Fruit fly (Drosophila melanogaster) whole organism, embryonic: ENCODE measurements around the gene aph-1.

ENCODE experiments used
- CG10543 ChIP-seq: fragments of 200-800 bp; sonication (Bioruptor generic); optimal IDR thresholded peaks from 3 replicates; lab custom pipeline; 2017; ENCODE audit warnings: missing biosample characterization, mild to moderate bottlenecking, missing genetic modification characterization, moderate library complexity
- CG12071 ChIP-seq: fragments of 200-800 bp; sonication (Bioruptor generic); optimal IDR thresholded peaks from 3 replicates; lab custom pipeline; 2018; ENCODE audit warnings: missing biosample characterization, mild to moderate bottlenecking, missing genetic modification characterization
- CG12769 ChIP-seq: fragments of 200-800 bp; sonication (Bioruptor generic); optimal IDR thresholded peaks from 2 replicates; lab custom pipeline; 2019; ENCODE audit warnings: missing biosample characterization, mild to moderate bottlenecking, missing genetic modification characterization, moderate library complexity
- CG14441 ChIP-seq: fragments of 200-800 bp; sonication (Bioruptor generic); IDR thresholded peaks from 2 replicates; pipeline ENCODE4 v1.3.6; 2022; ENCODE audit warnings: missing biosample characterization, missing genetic modification characterization
- CG15479 ChIP-seq: fragments of 200-800 bp; sonication (Bioruptor generic); optimal IDR thresholded peaks from 3 replicates; lab custom pipeline; 2019; ENCODE audit warnings: missing biosample characterization, mild to moderate bottlenecking, missing genetic modification characterization, moderate library complexity
- CG15601 ChIP-seq: fragments of 200-800 bp; sonication (Bioruptor generic); optimal IDR thresholded peaks from 3 replicates; lab custom pipeline; 2019; ENCODE audit warnings: missing biosample characterization, mild to moderate bottlenecking, missing genetic modification characterization, moderate library complexity
- CG1602 ChIP-seq: fragments of 200-800 bp; sonication (Bioruptor generic); optimal IDR thresholded peaks from 3 replicates; lab custom pipeline; 2016; ENCODE audit warnings: missing biosample characterization, missing genetic modification characterization
- CG1792 ChIP-seq: fragments of 200-800 bp; sonication (Bioruptor generic); optimal IDR thresholded peaks from 2 replicates; lab custom pipeline; 2016; ENCODE audit warnings: missing biosample characterization, missing genetic modification characterization
- CG18476 ChIP-seq: fragments of 200-800 bp; sonication (Bioruptor generic); optimal IDR thresholded peaks from 2 replicates; lab custom pipeline; 2016; ENCODE audit warnings: missing biosample characterization, mild to moderate bottlenecking, missing genetic modification characterization
- CG2678 ChIP-seq: fragments of 200-800 bp; sonication (Bioruptor generic); optimal IDR thresholded peaks from 3 replicates; lab custom pipeline; 2019; ENCODE audit warnings: missing biosample characterization, mild to moderate bottlenecking, missing genetic modification characterization, moderate library complexity
- CG30431 ChIP-seq: fragments of 200-800 bp; sonication (Bioruptor generic); optimal IDR thresholded peaks from 2 replicates; lab custom pipeline; 2017; ENCODE audit warnings: missing biosample characterization, missing genetic modification characterization
- CG31224 ChIP-seq: fragments of 200-800 bp; sonication (Bioruptor generic); IDR thresholded peaks from 2 replicates; pipeline ENCODE4 v1.3.6; 2022; ENCODE audit warnings: missing biosample characterization, missing genetic modification characterization
- CG34376 ChIP-seq: fragments of 200-800 bp; sonication (Bioruptor generic); optimal IDR thresholded peaks from 2 replicates; lab custom pipeline; 2018; ENCODE audit warnings: missing biosample characterization, mild to moderate bottlenecking, missing genetic modification characterization
- CG4282 ChIP-seq: fragments of 200-800 bp; sonication (Bioruptor generic); optimal IDR thresholded peaks from 2 replicates; lab custom pipeline; 2016; ENCODE audit warnings: missing biosample characterization, missing genetic modification characterization
- CG5180 ChIP-seq: fragments of 200-800 bp; sonication (Bioruptor generic); optimal IDR thresholded peaks from 3 replicates; lab custom pipeline; 2017; ENCODE audit warnings: missing biosample characterization, missing genetic modification characterization, mild to moderate bottlenecking, moderate library complexity, missing genetic modification reagents
- CG6272 ChIP-seq: fragments of 200-800 bp; sonication (Bioruptor generic); IDR thresholded peaks from 2 replicates; pipeline ENCODE4 v1.3.6; 2022; ENCODE audit warnings: missing biosample characterization, missing genetic modification characterization
- CG8290 ChIP-seq, 3 experiments: fragments of 200-800 bp; sonication (Bioruptor generic); optimal IDR thresholded peaks; 2 replicates each; lab custom pipeline; 2016 to 2019; ENCODE audit warnings: missing biosample characterization in 3 of 3, missing genetic modification characterization in 3 of 3, mild to moderate bottlenecking in 2 of 3, moderate library complexity in 1 of 3
- CG8924 ChIP-seq: fragments of 200-800 bp; optimal IDR thresholded peaks from 3 replicates; lab custom pipeline; 2019; ENCODE audit warnings: missing biosample characterization, mild to moderate bottlenecking, missing genetic modification characterization, moderate library complexity
- Camta ChIP-seq: fragments of 200-800 bp; sonication (Bioruptor generic); optimal IDR thresholded peaks from 2 replicates; lab custom pipeline; 2016; ENCODE audit warnings: missing biosample characterization, missing genetic modification characterization
- D19B ChIP-seq: fragments of 200-800 bp; sonication (Bioruptor generic); optimal IDR thresholded peaks from 2 replicates; lab custom pipeline; 2017; ENCODE audit warnings: missing biosample characterization, mild to moderate bottlenecking, missing genetic modification characterization
- Deaf1 ChIP-seq: fragments of 200-800 bp; optimal IDR thresholded peaks from 3 replicates; lab custom pipeline; 2019; ENCODE audit warnings: missing biosample characterization, mild to moderate bottlenecking, missing genetic modification characterization, moderate library complexity
- HLH4C ChIP-seq: fragments of 200-800 bp; sonication (Bioruptor generic); IDR thresholded peaks from 3 replicates; pipeline ENCODE4 v1.3.6; 2022; ENCODE audit warnings: missing biosample characterization, missing genetic modification characterization; ENCODE audit not compliant: partially characterized antibody
- Hey ChIP-seq: fragments of 200-800 bp; sonication (Bioruptor generic); optimal IDR thresholded peaks from 3 replicates; lab custom pipeline; 2018; ENCODE audit warnings: missing biosample characterization, mild to moderate bottlenecking, missing genetic modification characterization
- HmgZ ChIP-seq: fragments of 200-800 bp; sonication (Bioruptor generic); optimal IDR thresholded peaks from 2 replicates; lab custom pipeline; 2018; ENCODE audit warnings: missing biosample characterization, mild to moderate bottlenecking, missing genetic modification characterization
- Nf-YB ChIP-seq: fragments of 200-800 bp; sonication (Bioruptor generic); optimal IDR thresholded peaks from 3 replicates; lab custom pipeline; 2019; ENCODE audit warnings: missing biosample characterization, mild to moderate bottlenecking, missing genetic modification characterization, moderate library complexity
- Side ChIP-seq: fragments of 200-800 bp; sonication (Bioruptor generic); optimal IDR thresholded peaks from 2 replicates; lab custom pipeline; 2016; ENCODE audit warnings: missing biosample characterization, missing genetic modification characterization
- Trl ChIP-seq, 3 experiments: fragments of >200 bp in 2 of 3; fragments of 200-800 bp in 1 of 3; sonication (Bioruptor generic) in 1 of 3; optimal IDR thresholded peaks; 2 replicates in 1 of 3; 3 replicates in 2 of 3; lab custom pipeline; 2016 to 2017; ENCODE audit warnings: missing biosample characterization in 1 of 3, missing genetic modification characterization in 1 of 3
- Xbp1 ChIP-seq: fragments of 200-800 bp; sonication (Bioruptor generic); optimal IDR thresholded peaks from 3 replicates; lab custom pipeline; 2016; ENCODE audit warnings: missing biosample characterization, mild to moderate bottlenecking, missing genetic modification characterization
- ash1 ChIP-seq: fragments of 200-800 bp; sonication (Bioruptor generic); optimal IDR thresholded peaks from 2 replicates; lab custom pipeline; 2018; ENCODE audit warnings: missing biosample characterization, mild to moderate bottlenecking, missing genetic modification characterization
- ato ChIP-seq: fragments of 200-800 bp; sonication (Bioruptor generic); IDR thresholded peaks from 2 replicates; pipeline ENCODE4 v1.3.6; 2022; ENCODE audit warnings: missing biosample characterization, missing genetic modification characterization; ENCODE audit not compliant: partially characterized antibody
- bab2 ChIP-seq: fragments of 200-800 bp; sonication (Bioruptor generic); optimal IDR thresholded peaks from 2 replicates; lab custom pipeline; 2016; ENCODE audit warnings: missing biosample characterization, missing genetic modification characterization
- corto ChIP-seq: fragments of 200-800 bp; sonication (Bioruptor generic); optimal IDR thresholded peaks from 2 replicates; lab custom pipeline; 2016; ENCODE audit warnings: missing biosample characterization, mild to moderate bottlenecking, missing genetic modification characterization, moderate library complexity
- dpn ChIP-seq, 2 experiments: fragments of 200-800 bp; sonication (Bioruptor generic); optimal IDR thresholded peaks; 3 replicates each; lab custom pipeline; 2016; ENCODE audit warnings: missing biosample characterization in 2 of 2, missing genetic modification characterization in 2 of 2
- dysf ChIP-seq: fragments of 200-800 bp; sonication (Bioruptor generic); IDR thresholded peaks from 3 replicates; pipeline ENCODE4 v1.3.6; 2022; ENCODE audit warnings: missing biosample characterization, missing genetic modification characterization
- exex ChIP-seq: fragments of 200-800 bp; sonication (Bioruptor generic); optimal IDR thresholded peaks from 4 replicates; lab custom pipeline; 2018; ENCODE audit warnings: missing biosample characterization, mild to moderate bottlenecking, missing genetic modification characterization, moderate library complexity
- gro ChIP-seq: fragments of 200-800 bp; sonication (Bioruptor generic); optimal IDR thresholded peaks from 2 replicates; lab custom pipeline; 2016; ENCODE audit warnings: missing biosample characterization, missing genetic modification characterization
- gsb ChIP-seq: fragments of 200-800 bp; sonication (Bioruptor generic); IDR thresholded peaks from 2 replicates; pipeline ENCODE4 v1.3.6; 2022; ENCODE audit warnings: missing biosample characterization, missing genetic modification characterization
- hb ChIP-seq: fragments of 200-800 bp; sonication (Bioruptor generic); IDR thresholded peaks from 3 replicates; pipeline ENCODE4 v1.3.6; 2022; ENCODE audit warnings: missing biosample characterization, missing genetic modification characterization; ENCODE audit not compliant: partially characterized antibody
- jing ChIP-seq: fragments of 200-800 bp; sonication (Bioruptor generic); optimal IDR thresholded peaks from 2 replicates; lab custom pipeline; 2018; ENCODE audit warnings: missing biosample characterization, mild to moderate bottlenecking, missing genetic modification characterization
- lbe ChIP-seq: fragments of 200-800 bp; sonication (Bioruptor generic); optimal IDR thresholded peaks from 2 replicates; lab custom pipeline; 2016; ENCODE audit warnings: missing biosample characterization, mild to moderate bottlenecking, missing genetic modification characterization
- lilli ChIP-seq: fragments of 200-800 bp; sonication (Bioruptor generic); optimal IDR thresholded peaks from 3 replicates; lab custom pipeline; 2016; ENCODE audit warnings: missing biosample characterization, missing genetic modification characterization
- nau ChIP-seq: fragments of 200-800 bp; sonication (Bioruptor generic); optimal IDR thresholded peaks from 3 replicates; lab custom pipeline; 2017; ENCODE audit warnings: missing biosample characterization, mild to moderate bottlenecking, missing genetic modification characterization, missing genetic modification reagents
- repo ChIP-seq: fragments of 200-800 bp; sonication (Bioruptor generic); optimal IDR thresholded peaks from 2 replicates; lab custom pipeline; 2016; ENCODE audit warnings: missing biosample characterization, missing genetic modification characterization
- sd ChIP-seq: fragments of 200-800 bp; sonication (Bioruptor generic); optimal IDR thresholded peaks from 3 replicates; lab custom pipeline; 2018; ENCODE audit warnings: missing biosample characterization, mild to moderate bottlenecking, missing genetic modification characterization, moderate library complexity
- sug ChIP-seq: fragments of 200-800 bp; optimal IDR thresholded peaks from 2 replicates; lab custom pipeline; 2019; ENCODE audit warnings: missing biosample characterization, mild to moderate bottlenecking, missing genetic modification characterization, moderate library complexity
- usp ChIP-seq: fragments of >200 bp; optimal IDR thresholded peaks from 2 replicates; lab custom pipeline; 2017; ENCODE audit warnings: missing biosample characterization, missing genetic modification characterization
- wor ChIP-seq: fragments of 200-800 bp; sonication (Bioruptor generic); IDR thresholded peaks from 2 replicates; pipeline ENCODE4 v1.3.6; 2022; ENCODE audit warnings: missing biosample characterization, missing genetic modification characterization

The aph-1 gene

dm6 chr2L:2750337-2751084 lies 15.5 kb upstream of the aph-1 start (continued):
- TF ChIP-seq Nf-YB (GFP tag; lab: Kevin White, UChicago) = peak; percentile 35
- TF ChIP-seq ash1 (GFP tag; lab: Kevin White, UChicago) = peak; percentile 62
- TF ChIP-seq CG30431 = peak; percentile 66
- TF ChIP-seq wor (GFP tag; lab: Robert Waterston, UW) = no peak
- peak; percentile 85 for TF ChIP-seq Side
- TF ChIP-seq CG34376 (GFP tag; lab: Kevin White, UChicago) = peak; percentile 76
- TF ChIP-seq CG31224 (GFP tag; lab: Robert Waterston, UW) = no peak
- peak; percentile 90 for TF ChIP-seq lilli (GFP tag; lab: Kevin White, UChicago)
- TF ChIP-seq hb (GFP tag; lab: Robert Waterston, UW) = no peak
- TF ChIP-seq dysf (GFP tag; lab: Robert Waterston, UW) = no peak
- peak; percentile 63 for TF ChIP-seq CG5180
- peak; percentile 75 for TF ChIP-seq CG6272 (GFP tag; lab: Robert Waterston, UW)
- TF ChIP-seq CG4282 = peak; percentile 60
- TF ChIP-seq Camta = peak; percentile 69
- peak; percentile 68 for TF ChIP-seq CG15601
- TF ChIP-seq CG1792 = peak; percentile 75
- TF ChIP-seq HLH4C (GFP tag; lab: Robert Waterston, UW) = no peak
- TF ChIP-seq CG2678 = peak; percentile 91
- peak; percentile 80 for TF ChIP-seq nau

dm6 chr2L:2751085-2751710 lies 14.8 kb upstream of the aph-1 start:
- TF ChIP-seq gsb (GFP tag; lab: Robert Waterston, UW) (no peak), Trl (optimal IDR thresholded peaks at IDR 0.05; lab: Kevin White, UChicago) (peak in 1 of 2 experiments; percentile 55), Trl (GFP tag; optimal IDR thresholded peaks at IDR 0.05; lab: Kevin White, UChicago) (no peak), CG8924 (no peak), CG15479 (GFP tag; lab: Kevin White, UChicago) (peak; percentile 70), CG8290 (GFP tag; optimal IDR thresholded peaks at IDR 0.05; lab: Kevin White, UChicago) (no peak), CG8290 (tag; optimal IDR thresholded peaks at IDR 0.05; lab: Kevin White, UChicago) (peak in 1 of 2 experiments; percentile 53), CG12071 (GFP tag; lab: Kevin White, UChicago) (no peak), lbe (GFP tag; lab: Kevin White, UChicago) (peak; percentile 17), CG14441 (no peak), Xbp1 (no peak), ato (GFP tag; lab: Robert Waterston, UW) (no peak), bab2 (GFP tag; lab: Kevin White, UChicago) (no peak), D19B (GFP tag; lab: Kevin White, UChicago) (peak; percentile 94), sug (tag; lab: Kevin White, UChicago) (peak; percentile 81), gro (GFP tag; lab: Kevin White, UChicago) (peak; percentile 36), Deaf1 (tag; lab: Kevin White, UChicago) (peak; percentile 79), CG34376 (GFP tag; lab: Kevin White, UChicago) (peak; percentile 44), CG10543 (peak; percentile 89), sd (tag; lab: Kevin White, UChicago) (peak; percentile 82), CG1602 (GFP tag; lab: Kevin White, UChicago) (no peak), repo (GFP tag; lab: Kevin White, UChicago) (no peak), jing (GFP tag; lab: Kevin White, UChicago) (no peak), Hey (tag; lab: Kevin White, UChicago) (peak; percentile 15), CG12769 (tag; lab: Kevin White, UChicago) (peak; percentile 82), Side (no peak), dpn (GFP tag; optimal IDR thresholded peaks at IDR 0.05; lab: Kevin White, UChicago) (no peak), usp (no peak), corto (peak; percentile 36), HmgZ (peak; percentile 32), CG18476 (GFP tag; lab: Kevin White, UChicago) (no peak), exex (peak; percentile 77)
